Fruit fly (Drosophila melanogaster) whole organism, embryonic: ENCODE measurements around the gene mRpS31.

ENCODE experiments used
- Blimp-1 ChIP-seq: fragments of 200-800 bp; sonication (Bioruptor generic); optimal IDR thresholded peaks from 3 replicates; lab custom pipeline; 2018; ENCODE audit warnings: missing biosample characterization, missing genetic modification characterization, mild to moderate bottlenecking, moderate library complexity, missing genetic modification reagents
- CG12155 ChIP-seq: fragments of 200-800 bp; sonication (Bioruptor generic); optimal IDR thresholded peaks from 3 replicates; lab custom pipeline; 2016; ENCODE audit warnings: missing biosample characterization, missing genetic modification characterization
- CG1792 ChIP-seq: fragments of 200-800 bp; sonication (Bioruptor generic); optimal IDR thresholded peaks from 2 replicates; lab custom pipeline; 2016; ENCODE audit warnings: missing biosample characterization, missing genetic modification characterization
- CG2120 ChIP-seq: fragments of 200-800 bp; sonication (Bioruptor generic); optimal IDR thresholded peaks from 3 replicates; lab custom pipeline; 2016; ENCODE audit warnings: missing biosample characterization, missing genetic modification characterization
- CG3163 ChIP-seq: fragments of 200-800 bp; sonication (Bioruptor generic); optimal IDR thresholded peaks from 3 replicates; lab custom pipeline; 2016; ENCODE audit warnings: missing biosample characterization, missing genetic modification characterization
- CG3995 ChIP-seq: fragments of 200-800 bp; sonication (Bioruptor generic); optimal IDR thresholded peaks from 3 replicates; lab custom pipeline; 2016; ENCODE audit warnings: missing biosample characterization, missing genetic modification characterization
- CG42726 ChIP-seq: fragments of 200-800 bp; sonication (Bioruptor generic); IDR thresholded peaks from 2 replicates; pipeline ENCODE4 v1.3.6; 2022; ENCODE audit warnings: missing biosample characterization, missing genetic modification characterization; ENCODE audit not compliant: partially characterized antibody
- CG4707 ChIP-seq: fragments of 200-800 bp; sonication (Bioruptor generic); optimal IDR thresholded peaks from 2 replicates; lab custom pipeline; 2018; ENCODE audit warnings: missing biosample characterization, mild to moderate bottlenecking, missing genetic modification characterization, moderate library complexity
- CG5245 ChIP-seq: fragments of 200-800 bp; sonication (Bioruptor generic); optimal IDR thresholded peaks from 3 replicates; lab custom pipeline; 2016; ENCODE audit warnings: missing biosample characterization, missing genetic modification characterization
- CG7963 ChIP-seq: fragments of 200-800 bp; sonication (Bioruptor generic); IDR thresholded peaks from 3 replicates; pipeline ENCODE4 v1.3.6; 2022; ENCODE audit warnings: missing biosample characterization, missing genetic modification characterization; ENCODE audit not compliant: partially characterized antibody
- CG9797 ChIP-seq: fragments of 200-800 bp; sonication (Bioruptor generic); optimal IDR thresholded peaks from 3 replicates; lab custom pipeline; 2018; ENCODE audit warnings: missing biosample characterization, mild to moderate bottlenecking, missing genetic modification characterization
- Dad ChIP-seq: fragments of 200-800 bp; sonication (Bioruptor generic); optimal IDR thresholded peaks from 3 replicates; lab custom pipeline; 2016; ENCODE audit warnings: missing biosample characterization, missing genetic modification characterization
- Deaf1 ChIP-seq: fragments of 200-800 bp; optimal IDR thresholded peaks from 3 replicates; lab custom pipeline; 2019; ENCODE audit warnings: missing biosample characterization, mild to moderate bottlenecking, missing genetic modification characterization, moderate library complexity
- Dp ChIP-seq: fragments of 200-800 bp; sonication (Bioruptor generic); optimal IDR thresholded peaks from 2 replicates; lab custom pipeline; 2018; ENCODE audit warnings: missing biosample characterization, mild to moderate bottlenecking, missing genetic modification characterization, moderate library complexity
- Elba2 ChIP-seq: fragments of 200-800 bp; sonication (Bioruptor generic); optimal IDR thresholded peaks from 3 replicates; lab custom pipeline; 2016; ENCODE audit warnings: missing biosample characterization, missing genetic modification characterization
- HHEX ChIP-seq: fragments of 200-800 bp; sonication (Bioruptor generic); optimal IDR thresholded peaks from 3 replicates; lab custom pipeline; 2017; ENCODE audit warnings: missing biosample characterization, mild to moderate bottlenecking, missing genetic modification characterization, missing genetic modification reagents
- Hr51 ChIP-seq, 2 experiments: fragments of 200-800 bp; sonication (Bioruptor generic); optimal IDR thresholded peaks; 2 replicates in 1 of 2; 3 replicates in 1 of 2; lab custom pipeline; 2016 to 2018; ENCODE audit warnings: missing biosample characterization in 2 of 2, missing genetic modification characterization in 2 of 2, mild to moderate bottlenecking in 1 of 2, moderate library complexity in 1 of 2
- Nf-YA ChIP-seq: fragments of 200-800 bp; sonication (Bioruptor generic); IDR thresholded peaks from 2 replicates; pipeline ENCODE4 v1.3.6; 2022; ENCODE audit warnings: missing biosample characterization, missing genetic modification characterization
- Poxn ChIP-seq: fragments of 200-800 bp; sonication (Bioruptor generic); IDR thresholded peaks from 2 replicates; pipeline ENCODE4 v1.3.6; 2022; ENCODE audit warnings: missing biosample characterization, missing genetic modification characterization
- Rfx ChIP-seq: fragments of 200-800 bp; sonication (Bioruptor generic); IDR thresholded peaks from 2 replicates; pipeline ENCODE4 v1.3.6; 2022; ENCODE audit warnings: missing biosample characterization, missing genetic modification characterization
- Rx ChIP-seq: fragments of 200-800 bp; sonication (Bioruptor generic); IDR thresholded peaks from 2 replicates; pipeline ENCODE4 v1.3.6; 2022; ENCODE audit warnings: missing biosample characterization, missing genetic modification characterization
- Six4 ChIP-seq: fragments of 200-800 bp; sonication (Bioruptor generic); optimal IDR thresholded peaks from 2 replicates; lab custom pipeline; 2016; ENCODE audit warnings: missing biosample characterization, missing genetic modification characterization
- Sry-δ ChIP-seq: fragments of 200-800 bp; sonication (Bioruptor generic); optimal IDR thresholded peaks from 2 replicates; lab custom pipeline; 2016; ENCODE audit warnings: missing biosample characterization, missing genetic modification characterization
- YL-1 ChIP-seq: fragments of 200-800 bp; sonication (Bioruptor generic); optimal IDR thresholded peaks from 3 replicates; lab custom pipeline; 2017; ENCODE audit warnings: missing biosample characterization, mild to moderate bottlenecking, missing genetic modification characterization
- az2 ChIP-seq: fragments of 200-800 bp; sonication (Bioruptor generic); optimal IDR thresholded peaks from 3 replicates; lab custom pipeline; 2016; ENCODE audit warnings: missing biosample characterization, missing genetic modification characterization
- bigmax ChIP-seq: fragments of 200-800 bp; sonication (Bioruptor generic); optimal IDR thresholded peaks from 2 replicates; lab custom pipeline; 2018; ENCODE audit warnings: missing biosample characterization, mild to moderate bottlenecking, missing genetic modification characterization
- bsh ChIP-seq, 2 experiments: fragments of 200-800 bp; sonication (Bioruptor generic); optimal IDR thresholded peaks; 2 replicates each; lab custom pipeline; 2017 to 2018; ENCODE audit warnings: mild to moderate bottlenecking in 2 of 2, missing biosample characterization in 2 of 2, missing genetic modification characterization in 2 of 2, moderate library complexity in 1 of 2
- cas ChIP-seq: fragments of 200-800 bp; sonication (Bioruptor generic); IDR thresholded peaks from 2 replicates; pipeline ENCODE4 v1.3.6; 2022; ENCODE audit warnings: missing biosample characterization, missing genetic modification characterization
- chinmo ChIP-seq: fragments of 200-800 bp; sonication (Bioruptor generic); IDR thresholded peaks from 4 replicates; pipeline ENCODE4 v1.3.6; 2022; ENCODE audit warnings: missing biosample characterization, missing genetic modification characterization; ENCODE audit not compliant: partially characterized antibody
- croc ChIP-seq: fragments of 200-800 bp; sonication (Bioruptor generic); conservative IDR thresholded peaks from 3 replicates; pipeline ENCODE4 v1.3.6; 2022; ENCODE audit warnings: missing biosample characterization, missing genetic modification characterization
- crol ChIP-seq: fragments of 200-800 bp; sonication (Bioruptor generic); IDR thresholded peaks from 2 replicates; pipeline ENCODE4 v1.3.6; 2022; ENCODE audit warnings: missing biosample characterization, missing genetic modification characterization
- crp ChIP-seq, 2 experiments: fragments of 200-800 bp; sonication (Bioruptor generic); optimal IDR thresholded peaks; 2 replicates in 1 of 2; 3 replicates in 1 of 2; lab custom pipeline; 2017; ENCODE audit warnings: missing biosample characterization in 2 of 2, missing genetic modification characterization in 2 of 2, mild to moderate bottlenecking in 1 of 2, moderate library complexity in 1 of 2
- cwo ChIP-seq: fragments of 200-800 bp; sonication (Bioruptor generic); optimal IDR thresholded peaks from 3 replicates; lab custom pipeline; 2017; ENCODE audit warnings: missing biosample characterization, missing genetic modification characterization, mild to moderate bottlenecking, moderate library complexity, missing genetic modification reagents
- dysf ChIP-seq: fragments of 200-800 bp; sonication (Bioruptor generic); IDR thresholded peaks from 3 replicates; pipeline ENCODE4 v1.3.6; 2022; ENCODE audit warnings: missing biosample characterization, missing genetic modification characterization
- eve ChIP-seq, 2 experiments: fragments of >200 bp; optimal IDR thresholded peaks; 2 replicates each; lab custom pipeline; 2017; ENCODE audit warnings: missing biosample characterization in 2 of 2, missing genetic modification characterization in 2 of 2
- fd3F ChIP-seq: fragments of 200-800 bp; sonication (Bioruptor generic); optimal IDR thresholded peaks from 2 replicates; lab custom pipeline; 2018; ENCODE audit warnings: missing biosample characterization, mild to moderate bottlenecking, missing genetic modification characterization, moderate library complexity
- gcm2 ChIP-seq: fragments of 200-800 bp; sonication (Bioruptor generic); optimal IDR thresholded peaks from 2 replicates; lab custom pipeline; 2016; ENCODE audit warnings: missing biosample characterization, missing genetic modification characterization
- gfzf ChIP-seq: fragments of 200-800 bp; sonication (Bioruptor generic); optimal IDR thresholded peaks from 2 replicates; lab custom pipeline; 2016; ENCODE audit warnings: missing biosample characterization, mild to moderate bottlenecking, missing genetic modification characterization, moderate library complexity
- hkb ChIP-seq, 2 experiments: fragments of 200-800 bp in 1 of 2; fragments of >200 bp in 1 of 2; sonication (Bioruptor generic) in 1 of 2; IDR thresholded peaks in 1 of 2; optimal IDR thresholded peaks in 1 of 2; 2 replicates each; pipeline versions ENCODE4 v1.3.6 to Lab custom; 2017 to 2022; ENCODE audit warnings: missing biosample characterization in 1 of 2, missing genetic modification characterization in 1 of 2
- jing ChIP-seq: fragments of 200-800 bp; sonication (Bioruptor generic); optimal IDR thresholded peaks from 2 replicates; lab custom pipeline; 2018; ENCODE audit warnings: missing biosample characterization, mild to moderate bottlenecking, missing genetic modification characterization
- jumu ChIP-seq: fragments of 200-800 bp; sonication (Bioruptor generic); optimal IDR thresholded peaks from 3 replicates; lab custom pipeline; 2016; ENCODE audit warnings: missing biosample characterization, missing genetic modification characterization
- kah ChIP-seq: fragments of 200-800 bp; sonication (Bioruptor generic); optimal IDR thresholded peaks from 2 replicates; lab custom pipeline; 2018; ENCODE audit warnings: missing biosample characterization, mild to moderate bottlenecking, missing genetic modification characterization
- kay ChIP-seq: fragments of 200-800 bp; sonication (Bioruptor generic); optimal IDR thresholded peaks from 2 replicates; lab custom pipeline; 2016; ENCODE audit warnings: missing biosample characterization, missing genetic modification characterization
- klu ChIP-seq: fragments of 200-800 bp; sonication (Bioruptor generic); IDR thresholded peaks from 2 replicates; pipeline ENCODE4 v1.3.6; 2022; ENCODE audit warnings: missing biosample characterization, missing genetic modification characterization
- lbe ChIP-seq: fragments of 200-800 bp; sonication (Bioruptor generic); optimal IDR thresholded peaks from 2 replicates; lab custom pipeline; 2016; ENCODE audit warnings: missing biosample characterization, mild to moderate bottlenecking, missing genetic modification characterization
- nau ChIP-seq: fragments of 200-800 bp; sonication (Bioruptor generic); optimal IDR thresholded peaks from 3 replicates; lab custom pipeline; 2017; ENCODE audit warnings: missing biosample characterization, mild to moderate bottlenecking, missing genetic modification characterization, missing genetic modification reagents
- sima ChIP-seq: fragments of 200-800 bp; sonication (Bioruptor generic); optimal IDR thresholded peaks from 2 replicates; lab custom pipeline; 2016; ENCODE audit warnings: missing biosample characterization, missing genetic modification characterization
- tgo ChIP-seq: fragments of 200-800 bp; sonication (Bioruptor generic); IDR thresholded peaks from 3 replicates; pipeline ENCODE4 v1.3.6; 2022; ENCODE audit warnings: missing biosample characterization, missing genetic modification characterization
- zfh1 ChIP-seq: fragments of 200-800 bp; sonication (Bioruptor generic); IDR thresholded peaks from 3 replicates; pipeline ENCODE4 v1.3.6; 2022; ENCODE audit warnings: missing biosample characterization, missing genetic modification characterization

mRpS31 gene

dm6 chr3L:16021064-16021683, 16.2 kb downstream of the mRpS31 start (continued):
- TF ChIP-seq CG4707 (GFP tag; lab: Kevin White, UChicago) (peak; percentile 30), Six4 (GFP tag; lab: Kevin White, UChicago) (peak; percentile 57), Rfx (GFP tag; lab: Robert Waterston, UW) (no peak), bigmax (no peak), az2 (peak; percentile 59), gfzf (GFP tag; lab: Kevin White, UChicago) (no peak), crol (GFP tag; lab: Robert Waterston, UW) (no peak), jing (GFP tag; lab: Kevin White, UChicago) (peak; percentile 34), croc (no peak; the same call in 1 of the 3 replicates), Hr51 (GFP tag; optimal IDR thresholded peaks at IDR 0.05; lab: Kevin White, UChicago) (peak in 1 of 2 experiments; percentile 13), chinmo (GFP tag; lab: Robert Waterston, UW) (no peak), CG3163 (GFP tag; lab: Kevin White, UChicago) (peak; percentile 28), Rx (GFP tag; lab: Robert Waterston, UW) (peak; percentile 49; the same call in 1 of the 2 replicates), Deaf1 (tag; lab: Kevin White, UChicago) (no peak), crp (GFP tag; optimal IDR thresholded peaks at IDR 0.05; lab: Kevin White, UChicago) (no peak), kay (no peak), CG2120 (GFP tag; lab: Kevin White, UChicago) (no peak), YL-1 (no peak), Dad (GFP tag; lab: Kevin White, UChicago) (peak; percentile 13), nau (no peak), dysf (peak; percentile 36; the same call in 1 of the 3 replicates), CG42726 (GFP tag; lab: Robert Waterston, UW) (no peak), jumu (GFP tag; lab: Kevin White, UChicago) (peak; percentile 29), cas (GFP tag; lab: Robert Waterston, UW) (no peak), fd3F (GFP tag; lab: Kevin White, UChicago) (no peak), zfh1 (GFP tag; lab: Robert Waterston, UW) (peak; percentile 71), Nf-YA (no peak), kah (GFP tag; lab: Kevin White, UChicago) (no peak), cwo (no peak), bsh (GFP tag; optimal IDR thresholded peaks at IDR 0.05; lab: Kevin White, UChicago) (peak in 1 of 2 experiments; percentile 74), CG7963 (GFP tag; lab: Robert Waterston, UW) (no peak), Dp (no peak), CG1792 (GFP tag; lab: Kevin White, UChicago) (no peak), HHEX (GFP tag; lab: Kevin White, UChicago) (no peak), hkb (optimal IDR thresholded peaks at IDR 0.05; lab: Kevin White, UChicago) (no peak), hkb (GFP tag; IDR thresholded peaks at IDR 0.05; lab: Robert Waterston, UW) (0 out of 2 replicates have a peak, but pooled peaks have one; percentile 43), CG5245 (GFP tag; lab: Kevin White, UChicago) (peak; percentile 28), Sry-δ (GFP tag; lab: Kevin White, UChicago) (no peak), eve (GFP tag; optimal IDR thresholded peaks at IDR 0.05; lab: Kevin White, UChicago) (peak in 1 of 2 experiments; percentile 21), CG9797 (no peak), CG12155 (GFP tag; lab: Kevin White, UChicago) (peak; percentile 11), lbe (no peak), gcm2 (GFP tag; lab: Kevin White, UChicago) (no peak), CG3995 (GFP tag; lab: Kevin White, UChicago) (no peak), Blimp-1 (GFP tag; lab: Kevin White, UChicago) (peak; percentile 57), klu (GFP tag; lab: Robert Waterston, UW) (no peak), sima (GFP tag; lab: Kevin White, UChicago) (no peak), Elba2 (GFP tag; lab: Kevin White, UChicago) (peak; percentile 32), Poxn (GFP tag; lab: Robert Waterston, UW) (no peak), tgo (GFP tag; lab: Robert Waterston, UW) (peak; percentile 40; the same call in 2 of the 3 replicates)
